Fruit fly (Drosophila melanogaster): ENCODE data around the gene CG34247.

dm6 chr3L:16265000-16265399 is 3.6 kb upstream of the CG34247 start, which contains the start of the genes CG13051 and CG13069:
- TF ChIP-seq zen (tag; optimal IDR thresholded peaks at IDR 0.05) (no peak), CG17568 (GFP tag; optimal IDR thresholded peaks at IDR 0.05) (no peak), Myb (GFP tag; optimal IDR thresholded peaks at IDR 0.05) (no peak), Vsx1 (GFP tag; optimal IDR thresholded peaks at IDR 0.05) (no peak), NFAT (GFP tag; IDR thresholded peaks at IDR 0.05) (no peak), Lpt (GFP tag; optimal IDR thresholded peaks at IDR 0.05) (no peak), Dp (GFP tag; optimal IDR thresholded peaks at IDR 0.05) (no peak), CG2712 (tag; optimal IDR thresholded peaks at IDR 0.05) (no peak), ERR (GFP tag; optimal IDR thresholded peaks at IDR 0.05) (no peak), CG8281 (tag; optimal IDR thresholded peaks at IDR 0.05) (no peak)
